Fruit fly (Drosophila melanogaster) whole organism, embryonic: ENCODE measurements around the gene mRpS18C.

Experiments
- BEAF-32 ChIP-seq: fragments of 200-800 bp; sonication (Bioruptor generic); optimal IDR thresholded peaks from 3 replicates; lab custom pipeline; 2017; ENCODE audit warnings: missing biosample characterization, missing genetic modification characterization, mild to moderate bottlenecking, moderate library complexity, missing genetic modification reagents
- CG10267 ChIP-seq: fragments of 200-800 bp; sonication (Bioruptor generic); optimal IDR thresholded peaks from 2 replicates; lab custom pipeline; 2018; ENCODE audit warnings: missing biosample characterization, mild to moderate bottlenecking, missing genetic modification characterization, moderate library complexity
- CG10431 ChIP-seq: fragments of 200-800 bp; sonication (Bioruptor generic); optimal IDR thresholded peaks from 3 replicates; lab custom pipeline; 2018; ENCODE audit warnings: missing biosample characterization, mild to moderate bottlenecking, missing genetic modification characterization
- CG11247 ChIP-seq: fragments of 200-800 bp; sonication (Bioruptor generic); IDR thresholded peaks from 2 replicates; pipeline ENCODE4 v1.3.6; 2022; ENCODE audit warnings: missing biosample characterization, missing genetic modification characterization
- CG1233 ChIP-seq: fragments of 200-800 bp; sonication (Bioruptor generic); optimal IDR thresholded peaks from 4 replicates; lab custom pipeline; 2018; ENCODE audit warnings: missing biosample characterization, mild to moderate bottlenecking, missing genetic modification characterization
- CG13287 ChIP-seq: fragments of 200-800 bp; sonication (Bioruptor generic); IDR thresholded peaks from 2 replicates; pipeline ENCODE4 v1.3.6; 2022; ENCODE audit warnings: missing biosample characterization, missing genetic modification characterization; ENCODE audit not compliant: partially characterized antibody
- CG13424 ChIP-seq: fragments of 200-800 bp; sonication (Bioruptor generic); optimal IDR thresholded peaks from 2 replicates; lab custom pipeline; 2019; ENCODE audit warnings: missing biosample characterization, mild to moderate bottlenecking, missing genetic modification characterization, moderate library complexity
- CG13894 ChIP-seq: fragments of 200-800 bp; sonication (Bioruptor generic); optimal IDR thresholded peaks from 3 replicates; lab custom pipeline; 2018; ENCODE audit warnings: missing biosample characterization, mild to moderate bottlenecking, missing genetic modification characterization, moderate library complexity
- CG14860 ChIP-seq: fragments of 200-800 bp; sonication (Bioruptor generic); IDR thresholded peaks from 3 replicates; pipeline ENCODE4 v1.3.6; 2022; ENCODE audit warnings: missing biosample characterization, missing genetic modification characterization; ENCODE audit not compliant: partially characterized antibody
- CG15011 ChIP-seq: fragments of 200-800 bp; sonication (Bioruptor generic); optimal IDR thresholded peaks from 3 replicates; lab custom pipeline; 2018; ENCODE audit warnings: missing biosample characterization, mild to moderate bottlenecking, missing genetic modification characterization
- CG1529 ChIP-seq: fragments of 200-800 bp; sonication (Bioruptor generic); optimal IDR thresholded peaks from 3 replicates; lab custom pipeline; 2018; ENCODE audit warnings: missing biosample characterization, missing genetic modification characterization
- CG1603 ChIP-seq: fragments of 200-800 bp; sonication (Bioruptor generic); optimal IDR thresholded peaks from 2 replicates; lab custom pipeline; 2019; ENCODE audit warnings: missing biosample characterization, mild to moderate bottlenecking, missing genetic modification characterization, moderate library complexity
- CG17829 ChIP-seq: fragments of 200-800 bp; optimal IDR thresholded peaks from 2 replicates; lab custom pipeline; 2019; ENCODE audit warnings: missing biosample characterization, mild to moderate bottlenecking, missing genetic modification characterization, moderate library complexity
- CG18262 ChIP-seq: fragments of 200-800 bp; optimal IDR thresholded peaks from 3 replicates; lab custom pipeline; 2019; ENCODE audit warnings: missing biosample characterization, mild to moderate bottlenecking, missing genetic modification characterization, moderate library complexity
- CG2116 ChIP-seq: fragments of 200-800 bp; sonication (Bioruptor generic); optimal IDR thresholded peaks from 3 replicates; lab custom pipeline; 2018; ENCODE audit warnings: missing biosample characterization, mild to moderate bottlenecking, missing genetic modification characterization
- CG2129 ChIP-seq: fragments of 200-800 bp; sonication (Bioruptor generic); IDR thresholded peaks from 2 replicates; pipeline ENCODE4 v1.3.6; 2022; ENCODE audit warnings: missing biosample characterization, missing genetic modification characterization; ENCODE audit not compliant: partially characterized antibody
- CHES-1-like ChIP-seq: fragments of 200-800 bp; sonication (Bioruptor generic); optimal IDR thresholded peaks from 2 replicates; lab custom pipeline; 2016; ENCODE audit warnings: missing biosample characterization, missing genetic modification characterization
- Dip3 ChIP-seq: fragments of 200-800 bp; sonication (Bioruptor generic); optimal IDR thresholded peaks from 3 replicates; lab custom pipeline; 2016; ENCODE audit warnings: missing biosample characterization, missing genetic modification characterization
- Dll ChIP-seq: fragments of 200-800 bp; sonication (Bioruptor generic); IDR thresholded peaks from 4 replicates; pipeline ENCODE4 v1.3.6; 2022; ENCODE audit warnings: missing biosample characterization, missing genetic modification characterization; ENCODE audit not compliant: partially characterized antibody
- Doc3 ChIP-seq: fragments of 200-800 bp; sonication (Bioruptor generic); IDR thresholded peaks from 3 replicates; pipeline ENCODE4 v1.3.6; 2022; ENCODE audit warnings: missing biosample characterization, missing genetic modification characterization; ENCODE audit not compliant: partially characterized antibody
- Drgx ChIP-seq: fragments of 200-800 bp; sonication (Bioruptor generic); IDR thresholded peaks from 2 replicates; pipeline ENCODE4 v1.3.6; 2022; ENCODE audit warnings: missing biosample characterization, missing genetic modification characterization
- E2f2 ChIP-seq: fragments of 200-800 bp; sonication (Bioruptor generic); IDR thresholded peaks from 2 replicates; pipeline ENCODE4 v1.3.6; 2022; ENCODE audit warnings: missing biosample characterization, missing genetic modification characterization
- Elba2 ChIP-seq: fragments of 200-800 bp; sonication (Bioruptor generic); optimal IDR thresholded peaks from 3 replicates; lab custom pipeline; 2016; ENCODE audit warnings: missing biosample characterization, missing genetic modification characterization
- Fer1 ChIP-seq: fragments of 200-800 bp; sonication (Bioruptor generic); optimal IDR thresholded peaks from 2 replicates; lab custom pipeline; 2017; ENCODE audit warnings: missing biosample characterization, mild to moderate bottlenecking, missing genetic modification characterization
- HmgZ ChIP-seq: fragments of 200-800 bp; sonication (Bioruptor generic); optimal IDR thresholded peaks from 2 replicates; lab custom pipeline; 2018; ENCODE audit warnings: missing biosample characterization, mild to moderate bottlenecking, missing genetic modification characterization
- Hmx ChIP-seq: fragments of 200-800 bp; sonication (Bioruptor generic); optimal IDR thresholded peaks from 2 replicates; lab custom pipeline; 2016; ENCODE audit warnings: missing biosample characterization, missing genetic modification characterization
- Kr ChIP-seq: fragments of 200-800 bp; sonication (Bioruptor generic); optimal IDR thresholded peaks from 2 replicates; lab custom pipeline; 2017; ENCODE audit warnings: missing biosample characterization, mild to moderate bottlenecking, missing genetic modification characterization
- MESR4 ChIP-seq: fragments of 200-800 bp; sonication (Bioruptor generic); optimal IDR thresholded peaks from 2 replicates; lab custom pipeline; 2018; ENCODE audit warnings: missing biosample characterization, mild to moderate bottlenecking, missing genetic modification characterization, moderate library complexity
- Rfx ChIP-seq: fragments of 200-800 bp; sonication (Bioruptor generic); IDR thresholded peaks from 2 replicates; pipeline ENCODE4 v1.3.6; 2022; ENCODE audit warnings: missing biosample characterization, missing genetic modification characterization
- Sin3A ChIP-seq: fragments of >200 bp; optimal IDR thresholded peaks from 2 replicates; lab custom pipeline; 2018
- ato ChIP-seq: fragments of 200-800 bp; sonication (Bioruptor generic); IDR thresholded peaks from 2 replicates; pipeline ENCODE4 v1.3.6; 2022; ENCODE audit warnings: missing biosample characterization, missing genetic modification characterization; ENCODE audit not compliant: partially characterized antibody
- bbx ChIP-seq: fragments of 200-800 bp; sonication (Bioruptor generic); IDR thresholded peaks from 2 replicates; pipeline ENCODE4 v1.3.6; 2022; ENCODE audit warnings: missing biosample characterization, missing genetic modification characterization; ENCODE audit not compliant: partially characterized antibody
- ci ChIP-seq: fragments of 200-800 bp; sonication (Bioruptor generic); IDR thresholded peaks from 3 replicates; pipeline ENCODE4 v1.3.6; 2022; ENCODE audit warnings: missing biosample characterization, missing genetic modification characterization
- dati ChIP-seq: fragments of 200-800 bp; sonication (Bioruptor generic); IDR thresholded peaks from 2 replicates; pipeline ENCODE4 v1.3.6; 2022; ENCODE audit warnings: missing biosample characterization, missing genetic modification characterization
- dmrt11E ChIP-seq: fragments of 200-800 bp; sonication (Bioruptor generic); optimal IDR thresholded peaks from 3 replicates; lab custom pipeline; 2018; ENCODE audit warnings: missing biosample characterization, mild to moderate bottlenecking, missing genetic modification characterization, moderate library complexity
- ems ChIP-seq: fragments of 200-800 bp; sonication (Bioruptor generic); optimal IDR thresholded peaks from 3 replicates; lab custom pipeline; 2016; ENCODE audit warnings: missing biosample characterization, missing genetic modification characterization
- ftz-f1 ChIP-seq: fragments of 200-800 bp; sonication (Bioruptor generic); optimal IDR thresholded peaks from 2 replicates; lab custom pipeline; 2016; ENCODE audit warnings: missing biosample characterization, missing genetic modification characterization
- grn ChIP-seq: fragments of 200-800 bp; sonication (Bioruptor generic); optimal IDR thresholded peaks from 3 replicates; lab custom pipeline; 2017; ENCODE audit warnings: missing biosample characterization, missing genetic modification characterization
- gsb-n ChIP-seq: fragments of 200-800 bp; sonication (Bioruptor generic); optimal IDR thresholded peaks from 3 replicates; lab custom pipeline; 2018; ENCODE audit warnings: missing biosample characterization, mild to moderate bottlenecking, missing genetic modification characterization
- hbn ChIP-seq: fragments of 200-800 bp; sonication (Bioruptor generic); IDR thresholded peaks from 2 replicates; pipeline ENCODE4 v1.3.6; 2022; ENCODE audit warnings: missing biosample characterization, missing genetic modification characterization; ENCODE audit not compliant: partially characterized antibody
- inv ChIP-seq: fragments of 200-800 bp; sonication (Bioruptor generic); IDR thresholded peaks from 2 replicates; pipeline ENCODE4 v1.3.6; 2022; ENCODE audit warnings: missing biosample characterization, missing genetic modification characterization; ENCODE audit not compliant: partially characterized antibody
- lbe ChIP-seq: fragments of 200-800 bp; sonication (Bioruptor generic); optimal IDR thresholded peaks from 2 replicates; lab custom pipeline; 2016; ENCODE audit warnings: missing biosample characterization, mild to moderate bottlenecking, missing genetic modification characterization
- lilli ChIP-seq: fragments of 200-800 bp; sonication (Bioruptor generic); optimal IDR thresholded peaks from 3 replicates; lab custom pipeline; 2016; ENCODE audit warnings: missing biosample characterization, missing genetic modification characterization
- slbo ChIP-seq: fragments of 200-800 bp; sonication (Bioruptor generic); IDR thresholded peaks from 2 replicates; pipeline ENCODE4 v1.3.6; 2022; ENCODE audit warnings: missing biosample characterization, missing genetic modification characterization
- sna ChIP-seq: fragments of 200-800 bp; sonication (Bioruptor generic); IDR thresholded peaks from 2 replicates; pipeline ENCODE4 v1.3.6; 2022; ENCODE audit warnings: missing biosample characterization, missing genetic modification characterization; ENCODE audit not compliant: partially characterized antibody
- sug ChIP-seq: fragments of 200-800 bp; optimal IDR thresholded peaks from 2 replicates; lab custom pipeline; 2019; ENCODE audit warnings: missing biosample characterization, mild to moderate bottlenecking, missing genetic modification characterization, moderate library complexity
- tna ChIP-seq: fragments of 200-800 bp; sonication (Bioruptor generic); IDR thresholded peaks from 2 replicates; pipeline ENCODE4 v1.3.6; 2022; ENCODE audit warnings: missing biosample characterization, missing genetic modification characterization; ENCODE audit not compliant: partially characterized antibody
- unc-4 ChIP-seq: fragments of 200-800 bp; sonication (Bioruptor generic); IDR thresholded peaks from 2 replicates; pipeline ENCODE4 v1.3.6; 2022; ENCODE audit warnings: missing biosample characterization, missing genetic modification characterization; ENCODE audit not compliant: partially characterized antibody
- vvl ChIP-seq: fragments of 200-800 bp; sonication (Bioruptor generic); IDR thresholded peaks from 2 replicates; pipeline ENCODE4 v1.3.6; 2022; ENCODE audit warnings: missing biosample characterization, missing genetic modification characterization

mRpS18C gene

dm6 chr3R:30423695-30424094 lies at the start of gene mRpS18C, which contains the start of gene CG15535 (continued):
- TF ChIP-seq inv (GFP tag; lab: Robert Waterston, UW) (peak; percentile 55), MESR4 (peak; percentile 64), sug (tag; lab: Kevin White, UChicago) (peak; percentile 22), dmrt11E (peak; percentile 7), gsb-n (peak; percentile 27), grn (GFP tag; lab: Kevin White, UChicago) (no peak), CG13894 (tag; lab: Kevin White, UChicago) (no peak), CG2129 (GFP tag; lab: Robert Waterston, UW) (peak; percentile 49), unc-4 (GFP tag; lab: Robert Waterston, UW) (peak; percentile 80), CHES-1-like (GFP tag; lab: Kevin White, UChicago) (peak; percentile 15), ato (peak; percentile 80), CG18262 (tag; lab: Kevin White, UChicago) (no peak), vvl (peak; percentile 35; the same call in 1 of the 2 replicates), Kr (GFP tag; lab: Kevin White, UChicago) (no peak), Elba2 (GFP tag; lab: Kevin White, UChicago) (no peak), CG10431 (peak; percentile 8), ftz-f1 (GFP tag; lab: Kevin White, UChicago) (peak; percentile 38), Hmx (no peak), bbx (GFP tag; lab: Robert Waterston, UW) (peak; percentile 81), lilli (GFP tag; lab: Kevin White, UChicago) (peak; percentile 12), slbo (GFP tag; lab: Robert Waterston, UW) (0 out of 2 replicates have a peak, but pooled peaks have one; percentile 21), CG1233 (GFP tag; lab: Kevin White, UChicago) (no peak), CG15011 (GFP tag; lab: Kevin White, UChicago) (no peak), Drgx (GFP tag; lab: Robert Waterston, UW) (no peak), Sin3A (lab: Kevin White, UChicago) (peak; percentile 0), dati (GFP tag; lab: Robert Waterston, UW) (no peak), ems (GFP tag; lab: Kevin White, UChicago) (no peak), Doc3 (GFP tag; lab: Robert Waterston, UW) (peak; percentile 73), CG2116 (GFP tag; lab: Kevin White, UChicago) (peak; percentile 90), Fer1 (GFP tag; lab: Kevin White, UChicago) (peak; percentile 12), CG11247 (GFP tag; lab: Robert Waterston, UW) (no peak), lbe (GFP tag; lab: Kevin White, UChicago) (peak; percentile 27), tna (GFP tag; lab: Robert Waterston, UW) (peak; percentile 64), Rfx (GFP tag; lab: Robert Waterston, UW) (peak; percentile 34; the same call in 1 of the 2 replicates), CG13287 (peak; percentile 86), ci (GFP tag; lab: Robert Waterston, UW) (peak; percentile 5; the same call in 1 of the 3 replicates), CG1603 (peak; percentile 42), CG10267 (peak; percentile 94), E2f2 (GFP tag; lab: Robert Waterston, UW) (peak; percentile 42), BEAF-32 (GFP tag; lab: Kevin White, UChicago) (peak; percentile 77), CG14860 (GFP tag; lab: Robert Waterston, UW) (peak; percentile 66), Dll (GFP tag; lab: Robert Waterston, UW) (peak; percentile 81), HmgZ (tag; lab: Kevin White, UChicago) (peak; percentile 40), CG13424 (tag; lab: Kevin White, UChicago) (no peak), CG17829 (peak; percentile 31), Dip3 (GFP tag; lab: Kevin White, UChicago) (no peak), sna (GFP tag; lab: Robert Waterston, UW) (peak; percentile 86), hbn (peak; percentile 76), CG1529 (GFP tag; lab: Kevin White, UChicago) (no peak)
